Fruit fly (Drosophila melanogaster) whole organism, embryonic: Measurements from ENCODE around the gene CG14220.

Experiments
- Antp ChIP-seq: fragments of 200-800 bp; sonication (Bioruptor generic); optimal IDR thresholded peaks from 3 replicates; lab custom pipeline; 2016; ENCODE audit warnings: missing biosample characterization, missing genetic modification characterization
- Atf3 ChIP-seq: fragments of 200-800 bp; sonication (Bioruptor generic); optimal IDR thresholded peaks from 3 replicates; lab custom pipeline; 2016; ENCODE audit warnings: missing biosample characterization, missing genetic modification characterization
- BEAF-32 ChIP-seq: fragments of 200-800 bp; sonication (Bioruptor generic); optimal IDR thresholded peaks from 3 replicates; lab custom pipeline; 2017; ENCODE audit warnings: missing biosample characterization, missing genetic modification characterization, mild to moderate bottlenecking, moderate library complexity, missing genetic modification reagents
- Bgb ChIP-seq: fragments of 200-800 bp; sonication (Bioruptor generic); IDR thresholded peaks from 2 replicates; pipeline ENCODE4 v1.3.6; 2022; ENCODE audit warnings: missing biosample characterization, missing genetic modification characterization; ENCODE audit not compliant: partially characterized antibody
- CG10979 ChIP-seq: fragments of 200-800 bp; sonication (Bioruptor generic); optimal IDR thresholded peaks from 2 replicates; lab custom pipeline; 2018; ENCODE audit warnings: missing biosample characterization, mild to moderate bottlenecking, missing genetic modification characterization, moderate library complexity
- CG11560 ChIP-seq: fragments of 200-800 bp; sonication (Bioruptor generic); IDR thresholded peaks from 3 replicates; pipeline ENCODE4 v1.3.6; 2022; ENCODE audit warnings: missing biosample characterization, missing genetic modification characterization
- CG13287 ChIP-seq: fragments of 200-800 bp; sonication (Bioruptor generic); IDR thresholded peaks from 2 replicates; pipeline ENCODE4 v1.3.6; 2022; ENCODE audit warnings: missing biosample characterization, missing genetic modification characterization; ENCODE audit not compliant: partially characterized antibody
- CG15514 ChIP-seq: fragments of 200-800 bp; sonication (Bioruptor generic); optimal IDR thresholded peaks from 3 replicates; lab custom pipeline; 2017; ENCODE audit warnings: missing biosample characterization, missing genetic modification characterization, mild to moderate bottlenecking, moderate library complexity, missing genetic modification reagents
- CG16813 ChIP-seq: fragments of 200-800 bp; sonication (Bioruptor generic); IDR thresholded peaks from 3 replicates; pipeline ENCODE4 v1.3.6; 2022; ENCODE audit warnings: missing biosample characterization, missing genetic modification characterization; ENCODE audit not compliant: partially characterized antibody
- CG17186 ChIP-seq: fragments of 200-800 bp; sonication (Bioruptor generic); optimal IDR thresholded peaks from 3 replicates; lab custom pipeline; 2017; ENCODE audit warnings: missing biosample characterization, missing genetic modification reagents, missing genetic modification characterization
- CG17361 ChIP-seq: fragments of 200-800 bp; sonication (Bioruptor generic); IDR thresholded peaks from 3 replicates; pipeline ENCODE4 v1.3.6; 2022; ENCODE audit warnings: missing biosample characterization, missing genetic modification characterization
- CG17385 ChIP-seq: fragments of 200-800 bp; sonication (Bioruptor generic); optimal IDR thresholded peaks from 3 replicates; lab custom pipeline; 2018; ENCODE audit warnings: missing biosample characterization, mild to moderate bottlenecking, missing genetic modification characterization
- CG4404 ChIP-seq: fragments of 200-800 bp; sonication (Bioruptor generic); IDR thresholded peaks from 2 replicates; pipeline ENCODE4 v1.3.6; 2022; ENCODE audit warnings: missing biosample characterization, missing genetic modification characterization
- CG6813 ChIP-seq: fragments of 200-800 bp; sonication (Bioruptor generic); optimal IDR thresholded peaks from 2 replicates; lab custom pipeline; 2017; ENCODE audit warnings: missing biosample characterization, missing genetic modification characterization, mild to moderate bottlenecking, moderate library complexity, missing genetic modification reagents
- CG7357 ChIP-seq: fragments of 200-800 bp; sonication (Bioruptor generic); IDR thresholded peaks from 3 replicates; pipeline ENCODE4 v1.3.6; 2022; ENCODE audit warnings: missing biosample characterization, missing genetic modification characterization
- CG7987 ChIP-seq: fragments of 200-800 bp; sonication (Bioruptor generic); optimal IDR thresholded peaks from 2 replicates; lab custom pipeline; 2018; ENCODE audit warnings: missing biosample characterization, mild to moderate bottlenecking, missing genetic modification characterization, moderate library complexity
- Dll ChIP-seq: fragments of 200-800 bp; sonication (Bioruptor generic); IDR thresholded peaks from 4 replicates; pipeline ENCODE4 v1.3.6; 2022; ENCODE audit warnings: missing biosample characterization, missing genetic modification characterization; ENCODE audit not compliant: partially characterized antibody
- Dp ChIP-seq: fragments of 200-800 bp; sonication (Bioruptor generic); optimal IDR thresholded peaks from 2 replicates; lab custom pipeline; 2018; ENCODE audit warnings: missing biosample characterization, mild to moderate bottlenecking, missing genetic modification characterization, moderate library complexity
- E2f1 ChIP-seq: fragments of 200-800 bp; sonication (Bioruptor generic); IDR thresholded peaks from 2 replicates; pipeline ENCODE4 v1.3.6; 2022; ENCODE audit warnings: missing biosample characterization, missing genetic modification characterization
- Fer1 ChIP-seq: fragments of 200-800 bp; sonication (Bioruptor generic); optimal IDR thresholded peaks from 2 replicates; lab custom pipeline; 2017; ENCODE audit warnings: missing biosample characterization, mild to moderate bottlenecking, missing genetic modification characterization
- Gsc ChIP-seq: fragments of 200-800 bp; sonication (Bioruptor generic); IDR thresholded peaks from 2 replicates; pipeline ENCODE4 v1.3.6; 2022; ENCODE audit warnings: missing biosample characterization, missing genetic modification characterization
- HLH4C ChIP-seq: fragments of 200-800 bp; sonication (Bioruptor generic); IDR thresholded peaks from 3 replicates; pipeline ENCODE4 v1.3.6; 2022; ENCODE audit warnings: missing biosample characterization, missing genetic modification characterization; ENCODE audit not compliant: partially characterized antibody
- MBD-R2 ChIP-seq: fragments of 200-800 bp; sonication (Bioruptor generic); IDR thresholded peaks from 2 replicates; pipeline ENCODE4 v1.3.6; 2022; ENCODE audit warnings: missing biosample characterization, missing genetic modification characterization
- Max ChIP-seq: fragments of 200-800 bp; sonication (Bioruptor generic); optimal IDR thresholded peaks from 2 replicates; lab custom pipeline; 2016; ENCODE audit warnings: missing biosample characterization, mild to moderate bottlenecking, missing genetic modification characterization
- Nf-YB ChIP-seq: fragments of 200-800 bp; sonication (Bioruptor generic); optimal IDR thresholded peaks from 3 replicates; lab custom pipeline; 2019; ENCODE audit warnings: missing biosample characterization, mild to moderate bottlenecking, missing genetic modification characterization, moderate library complexity
- Opbp ChIP-seq: fragments of 200-800 bp; sonication (Bioruptor generic); IDR thresholded peaks from 3 replicates; pipeline ENCODE4 v1.3.6; 2022; ENCODE audit warnings: missing biosample characterization, missing genetic modification characterization; ENCODE audit not compliant: partially characterized antibody
- Ravus ChIP-seq: fragments of 200-800 bp; sonication (Bioruptor generic); IDR thresholded peaks from 2 replicates; pipeline ENCODE4 v1.3.6; 2022; ENCODE audit warnings: missing biosample characterization, missing genetic modification characterization
- Sry-δ ChIP-seq: fragments of 200-800 bp; sonication (Bioruptor generic); optimal IDR thresholded peaks from 2 replicates; lab custom pipeline; 2016; ENCODE audit warnings: missing biosample characterization, missing genetic modification characterization
- al ChIP-seq: fragments of 200-800 bp; sonication (Bioruptor generic); IDR thresholded peaks from 2 replicates; pipeline ENCODE4 v1.3.6; 2022; ENCODE audit warnings: missing biosample characterization, missing genetic modification characterization
- ase ChIP-seq: fragments of 200-800 bp; sonication (Bioruptor generic); IDR thresholded peaks from 3 replicates; pipeline ENCODE4 v1.3.6; 2022; ENCODE audit warnings: missing biosample characterization, missing genetic modification characterization
- ato ChIP-seq: fragments of 200-800 bp; sonication (Bioruptor generic); IDR thresholded peaks from 2 replicates; pipeline ENCODE4 v1.3.6; 2022; ENCODE audit warnings: missing biosample characterization, missing genetic modification characterization; ENCODE audit not compliant: partially characterized antibody
- bbx ChIP-seq: fragments of 200-800 bp; sonication (Bioruptor generic); IDR thresholded peaks from 2 replicates; pipeline ENCODE4 v1.3.6; 2022; ENCODE audit warnings: missing biosample characterization, missing genetic modification characterization; ENCODE audit not compliant: partially characterized antibody
- bigmax ChIP-seq: fragments of 200-800 bp; sonication (Bioruptor generic); optimal IDR thresholded peaks from 2 replicates; lab custom pipeline; 2018; ENCODE audit warnings: missing biosample characterization, mild to moderate bottlenecking, missing genetic modification characterization
- cwo ChIP-seq: fragments of 200-800 bp; sonication (Bioruptor generic); optimal IDR thresholded peaks from 3 replicates; lab custom pipeline; 2017; ENCODE audit warnings: missing biosample characterization, missing genetic modification characterization, mild to moderate bottlenecking, moderate library complexity, missing genetic modification reagents
- dmrt11E ChIP-seq: fragments of 200-800 bp; sonication (Bioruptor generic); optimal IDR thresholded peaks from 3 replicates; lab custom pipeline; 2018; ENCODE audit warnings: missing biosample characterization, mild to moderate bottlenecking, missing genetic modification characterization, moderate library complexity
- esg ChIP-seq: fragments of 200-800 bp; sonication (Bioruptor generic); conservative IDR thresholded peaks from 2 replicates; pipeline ENCODE4 v1.3.6; 2022; ENCODE audit warnings: missing biosample characterization, missing genetic modification characterization
- knrl ChIP-seq: fragments of 200-800 bp; sonication (Bioruptor generic); IDR thresholded peaks from 3 replicates; pipeline ENCODE4 v1.3.6; 2022; ENCODE audit warnings: missing biosample characterization, missing genetic modification characterization; ENCODE audit not compliant: partially characterized antibody
- lilli ChIP-seq: fragments of 200-800 bp; sonication (Bioruptor generic); optimal IDR thresholded peaks from 3 replicates; lab custom pipeline; 2016; ENCODE audit warnings: missing biosample characterization, missing genetic modification characterization
- mirr ChIP-seq: fragments of 200-800 bp; sonication (Bioruptor generic); optimal IDR thresholded peaks from 3 replicates; lab custom pipeline; 2018; ENCODE audit warnings: missing biosample characterization, mild to moderate bottlenecking, missing genetic modification characterization
- mld ChIP-seq: fragments of 200-800 bp; sonication (Bioruptor generic); IDR thresholded peaks from 3 replicates; pipeline ENCODE4 v1.3.6; 2022; ENCODE audit warnings: missing biosample characterization, missing genetic modification characterization; ENCODE audit not compliant: partially characterized antibody
- otp ChIP-seq: fragments of 200-800 bp; sonication (Bioruptor generic); IDR thresholded peaks from 3 replicates; pipeline ENCODE4, ENCODE4 v1.3.6; 2022; ENCODE audit warnings: missing biosample characterization, missing genetic modification characterization
- pzg ChIP-seq: fragments of 200-800 bp; sonication (Bioruptor generic); optimal IDR thresholded peaks from 3 replicates; lab custom pipeline; 2018; ENCODE audit warnings: missing biosample characterization, mild to moderate bottlenecking, missing genetic modification characterization, moderate library complexity
- repo ChIP-seq: fragments of 200-800 bp; sonication (Bioruptor generic); optimal IDR thresholded peaks from 2 replicates; lab custom pipeline; 2016; ENCODE audit warnings: missing biosample characterization, missing genetic modification characterization
- sens ChIP-seq: fragments of 200-800 bp; sonication (Bioruptor generic); peaks from one replicate; lab custom pipeline; 2016; ENCODE audit warnings: missing biosample characterization, missing genetic modification characterization
- stwl ChIP-seq: fragments of 200-800 bp; sonication (Bioruptor generic); optimal IDR thresholded peaks from 3 replicates; lab custom pipeline; 2018; ENCODE audit warnings: missing biosample characterization, mild to moderate bottlenecking, missing genetic modification characterization, moderate library complexity
- tna ChIP-seq: fragments of 200-800 bp; sonication (Bioruptor generic); IDR thresholded peaks from 2 replicates; pipeline ENCODE4 v1.3.6; 2022; ENCODE audit warnings: missing biosample characterization, missing genetic modification characterization; ENCODE audit not compliant: partially characterized antibody
- unc-4 ChIP-seq: fragments of 200-800 bp; sonication (Bioruptor generic); IDR thresholded peaks from 2 replicates; pipeline ENCODE4 v1.3.6; 2022; ENCODE audit warnings: missing biosample characterization, missing genetic modification characterization; ENCODE audit not compliant: partially characterized antibody
- zen2 ChIP-seq: fragments of 200-800 bp; sonication (Bioruptor generic); IDR thresholded peaks from 3 replicates; pipeline ENCODE4 v1.3.6; 2022; ENCODE audit warnings: missing biosample characterization, missing genetic modification characterization; ENCODE audit not compliant: partially characterized antibody

The CG14220 gene

DNA sequence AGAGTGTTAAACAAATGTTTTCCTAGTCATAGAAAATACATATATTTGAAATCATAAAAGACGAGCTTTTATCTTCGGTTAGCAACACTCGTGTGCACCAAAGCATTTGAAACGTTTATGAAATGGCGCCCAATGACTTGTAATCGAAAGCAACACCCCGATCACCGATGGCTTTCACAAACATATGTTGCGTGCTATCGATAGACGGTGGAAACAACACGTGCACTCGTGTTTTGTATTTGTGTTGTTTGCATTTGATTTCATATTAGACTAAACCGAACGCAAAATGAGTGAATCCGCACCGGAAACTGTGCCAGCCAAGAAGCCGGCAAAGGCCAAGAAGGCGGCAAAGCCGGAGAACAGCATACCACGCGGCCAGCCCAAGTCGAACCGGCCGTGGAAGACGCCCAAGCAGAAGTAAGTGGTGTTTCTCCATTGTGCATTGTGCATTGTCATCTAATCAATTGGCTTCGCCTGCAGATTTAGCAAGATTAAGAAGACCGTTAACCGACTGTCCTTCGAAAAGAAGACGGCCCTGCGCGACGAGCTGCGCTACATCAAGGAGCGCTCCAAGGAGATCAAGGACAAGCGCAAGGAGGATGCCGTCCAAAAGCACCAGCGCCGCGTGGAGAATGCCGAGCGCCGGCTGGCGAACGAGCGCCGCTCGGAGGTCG lies 14.5 kb upstream of the CG14220 start, which contains the start of gene CG14210 (continued):
- TF ChIP-seq Opbp (GFP tag; lab: Robert Waterston, UW) (peak; percentile 72; the same call in 2 of the 3 replicates), ato (GFP tag; lab: Robert Waterston, UW) (peak; percentile 69), zen2 (peak; percentile 78), Dp (GFP tag; lab: Kevin White, UChicago) (peak; percentile 84), Bgb (GFP tag; lab: Robert Waterston, UW) (peak; percentile 71), cwo (GFP tag; lab: Kevin White, UChicago) (peak; percentile 77), bbx (GFP tag; lab: Robert Waterston, UW) (peak; percentile 75), BEAF-32 (peak; percentile 57), CG7987 (GFP tag; lab: Kevin White, UChicago) (peak; percentile 2), otp (GFP tag; lab: Robert Waterston, UW) (no peak), stwl (tag; lab: Kevin White, UChicago) (peak; percentile 40), CG4404 (GFP tag; lab: Robert Waterston, UW) (no peak), CG16813 (peak; percentile 62), CG7357 (no peak), bigmax (GFP tag; lab: Kevin White, UChicago) (no peak), Fer1 (GFP tag; lab: Kevin White, UChicago) (peak; percentile 2), HLH4C (GFP tag; lab: Robert Waterston, UW) (peak; percentile 84), Dll (GFP tag; lab: Robert Waterston, UW) (peak; percentile 62; the same call in 3 of the 4 replicates), CG11560 (no peak), lilli (no peak), al (GFP tag; lab: Robert Waterston, UW) (no peak), Antp (no peak), Sry-δ (peak; percentile 52), repo (GFP tag; lab: Kevin White, UChicago) (no peak), CG13287 (peak; percentile 71), MBD-R2 (GFP tag; lab: Robert Waterston, UW) (peak; percentile 70), CG10979 (no peak), Ravus (GFP tag; lab: Robert Waterston, UW) (no peak), CG17186 (GFP tag; lab: Kevin White, UChicago) (peak; percentile 37), Nf-YB (GFP tag; lab: Kevin White, UChicago) (no peak), tna (GFP tag; lab: Robert Waterston, UW) (peak; percentile 83), knrl (GFP tag; lab: Robert Waterston, UW) (peak; percentile 45; the same call in 2 of the 3 replicates), dmrt11E (tag; lab: Kevin White, UChicago) (no peak), Gsc (GFP tag; lab: Robert Waterston, UW) (no peak), pzg (GFP tag; lab: Kevin White, UChicago) (peak; percentile 57), sens (peak; percentile 19), E2f1 (GFP tag; lab: Robert Waterston, UW) (no peak), mld (GFP tag; lab: Robert Waterston, UW) (0 out of 3 replicates have a peak, but pooled peaks have one; percentile 53), CG17361 (GFP tag; lab: Robert Waterston, UW) (no peak), CG6813 (GFP tag; lab: Kevin White, UChicago) (no peak), esg (GFP tag; lab: Robert Waterston, UW) (no peak), unc-4 (GFP tag; lab: Robert Waterston, UW) (peak; percentile 64), mirr (GFP tag; lab: Kevin White, UChicago) (peak; percentile 8), Max (peak; percentile 69), Atf3 (GFP tag; lab: Kevin White, UChicago) (no peak), CG15514 (GFP tag; lab: Kevin White, UChicago) (no peak), ase (GFP tag; lab: Robert Waterston, UW) (no peak), CG17385 (no peak)
